Worm (Caenorhabditis elegans) whole organism, early embryonic: Measurements from ENCODE around the gene mut-15.
"Not testable (repeated sequence)": the region's sequence is repeated elsewhere in the genome, so short reads cannot be mapped to it uniquely, and the experiment has no call there.

ENCODE experiments used
- B0310.2 ChIP-seq: sonication (generic microtip); optimal IDR thresholded peaks from 2 replicates; lab custom pipeline; 2016; ENCODE audit warnings: mild to moderate bottlenecking, missing genetic modification characterization, missing compliant biosample characterization
- ama-1 ChIP-seq: fragments of 150-350 bp; optimal IDR thresholded peaks from 2 replicates; lab custom pipeline; 2014
- ceh-13 ChIP-seq: fragments of 200-800 bp; sonication (Bioruptor generic); optimal IDR thresholded peaks from 2 replicates; lab custom pipeline; 2018; ENCODE audit warnings: mild to moderate bottlenecking, missing genetic modification characterization, missing compliant biosample characterization
- flt-1 ChIP-seq: fragments of 200-800 bp; sonication (Bioruptor generic); IDR thresholded peaks from 2 replicates; pipeline ENCODE4 v1.3.6; 2022; ENCODE audit warnings: missing genetic modification characterization, missing compliant biosample characterization
- hmbx-1 ChIP-seq: sonication (generic microtip); optimal IDR thresholded peaks from 2 replicates; lab custom pipeline; 2016; ENCODE audit warnings: mild to moderate bottlenecking, missing genetic modification characterization, missing compliant biosample characterization
- hnd-1 ChIP-seq: sonication (generic microtip); optimal IDR thresholded peaks from 2 replicates; lab custom pipeline; 2016; ENCODE audit warnings: missing genetic modification characterization, missing compliant biosample characterization
- pes-1 ChIP-seq: fragments of 200-800 bp; sonication (Bioruptor generic); IDR thresholded peaks from 2 replicates; pipeline ENCODE4 v1.3.6; 2022; ENCODE audit warnings: missing genetic modification reagents, missing genetic modification characterization, missing compliant biosample characterization
- tbx-11 ChIP-seq: fragments of 200-800 bp; sonication (Bioruptor generic); IDR thresholded peaks from 2 replicates; pipeline ENCODE4 v1.3.6; 2022; ENCODE audit warnings: missing genetic modification characterization, missing compliant biosample characterization

DNA sequence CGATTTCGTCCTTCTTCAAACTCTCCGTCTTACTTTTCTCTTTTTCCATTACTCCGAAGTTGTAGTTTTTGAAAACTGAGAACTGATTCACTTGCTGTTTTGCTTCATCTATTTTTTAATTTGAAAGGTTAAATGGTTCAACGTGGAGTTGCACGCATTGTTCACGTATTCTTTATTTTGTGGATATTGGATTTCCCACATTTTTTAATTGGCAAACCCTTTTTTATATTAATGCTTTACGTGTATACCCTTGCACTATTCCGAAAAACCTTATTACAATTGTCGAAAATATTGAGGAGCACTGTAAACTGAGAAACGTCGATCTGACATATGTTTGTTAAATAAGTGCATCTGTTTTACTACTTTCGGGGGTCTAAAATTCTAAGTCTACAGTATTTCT is 34.4 kb downstream of the mut-15 start, which contains the start of gene melo-3:
- not testable (repeated sequence) for TF ChIP-seq hmbx-1; ama-1; pes-1 (GFP tag; lab: Robert Waterston, UW); B0310.2 (tag; lab: Kevin White, UChicago); tbx-11 (GFP tag; lab: Robert Waterston, UW); flt-1; hnd-1; ceh-13 (GFP tag; lab: Kevin White, UChicago)
